Worm (Caenorhabditis elegans): ENCODE results near the gene srt-47.

DNA sequence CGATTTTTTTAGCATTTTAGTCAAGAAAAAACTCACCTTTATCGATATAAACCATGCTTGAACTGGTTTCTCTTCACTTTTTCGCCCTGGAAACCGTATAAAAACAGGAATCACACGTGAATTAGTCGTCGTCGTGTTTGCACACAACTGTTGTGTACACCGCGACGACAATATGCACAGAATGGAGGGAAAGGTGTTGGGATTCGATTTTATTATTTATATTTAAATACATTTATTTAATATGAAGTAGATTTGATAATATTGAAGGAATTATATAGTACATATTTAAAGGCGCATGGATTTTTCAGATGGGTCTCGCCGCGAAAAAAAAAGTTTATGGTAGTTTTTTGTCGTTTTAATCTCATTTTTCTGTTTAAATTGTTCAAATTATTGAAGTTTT lies 24.3 kb downstream of the srt-47 start, which contains the start of gene Y41E3.8:
- TF ChIP-seq hlh-30 (tag; optimal IDR thresholded peaks at IDR 0.05; ENCODE audit: insufficient read depth) (no peak), sox-4 (tag; optimal IDR thresholded peaks at IDR 0.05) (no peak), nhr-232 (tag; optimal IDR thresholded peaks at IDR 0.05) (no peak), pha-4 (tag; optimal IDR thresholded peaks at IDR 0.05) (no peak), ama-1 (optimal IDR thresholded peaks at IDR 0.05) (no peak), elt-2 (tag; optimal IDR thresholded peaks at IDR 0.05) (no peak), ceh-45 (GFP tag; IDR thresholded peaks at IDR 0.05) (no peak)

Measured in whole organism, late embryonic.